Fruit fly (Drosophila melanogaster): Measurements from ENCODE around the gene Usp8.

DNA sequence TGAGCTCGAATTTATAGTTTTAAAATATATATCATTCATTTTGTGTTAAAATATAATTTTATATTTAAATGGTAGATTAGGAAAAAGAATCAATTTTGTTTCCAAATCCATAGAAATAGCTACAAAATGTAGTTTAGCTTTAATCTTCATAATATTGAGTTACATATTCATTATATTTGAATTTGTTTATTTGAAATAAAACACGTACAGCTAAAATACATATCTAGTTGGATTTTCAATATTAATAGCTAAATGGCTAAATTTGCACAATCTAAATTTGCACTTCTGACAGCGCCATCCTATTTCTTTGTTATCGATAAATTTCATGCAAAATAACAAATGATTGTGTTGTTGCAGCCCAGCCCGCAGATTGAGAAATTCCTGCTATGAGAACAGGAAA, at the start of gene Usp8:
- TF ChIP-seq CG7101 (tag; optimal IDR thresholded peaks at IDR 0.05) (peak; percentile 22), Hr96 (GFP tag; optimal IDR thresholded peaks at IDR 0.05) (no peak), CG33017 (tag; optimal IDR thresholded peaks at IDR 0.05) (no peak), Clk (GFP tag; optimal IDR thresholded peaks at IDR 0.05) (no peak), kay (GFP tag; ENCODE audit: borderline replicate concordance) (no peak), tj (GFP tag; optimal IDR thresholded peaks at IDR 0.05) (no peak), CG12768 (GFP tag; optimal IDR thresholded peaks at IDR 0.05) (no peak), Mnt (GFP tag; optimal IDR thresholded peaks at IDR 0.05) (no peak), toe (GFP tag; optimal IDR thresholded peaks at IDR 0.05) (no peak), ovo (GFP tag; optimal IDR thresholded peaks at IDR 0.05) (no peak), bab1 (GFP tag; optimal IDR thresholded peaks at IDR 0.05) (peak; percentile 55)

All from whole organism, adult.